Fruit fly (Drosophila melanogaster) whole organism, embryonic: ENCODE data around the gene CG34453.

Experiments
- Antp ChIP-seq: fragments of 200-800 bp; sonication (Bioruptor generic); optimal IDR thresholded peaks from 3 replicates; lab custom pipeline; 2016; ENCODE audit warnings: missing biosample characterization, missing genetic modification characterization
- Atf-2 ChIP-seq: fragments of 200-800 bp; sonication (Bioruptor generic); optimal IDR thresholded peaks from 2 replicates; lab custom pipeline; 2016; ENCODE audit warnings: missing biosample characterization, missing genetic modification characterization
- Bdp1 ChIP-seq: fragments of 200-800 bp; sonication (Bioruptor generic); optimal IDR thresholded peaks from 3 replicates; lab custom pipeline; 2016; ENCODE audit warnings: missing biosample characterization, missing genetic modification characterization
- BtbVII ChIP-seq: fragments of 200-800 bp; sonication (Bioruptor generic); optimal IDR thresholded peaks from 3 replicates; lab custom pipeline; 2017; ENCODE audit warnings: missing biosample characterization, mild to moderate bottlenecking, missing genetic modification characterization
- CG1024 ChIP-seq: fragments of 200-800 bp; sonication (Bioruptor generic); IDR thresholded peaks from 2 replicates; pipeline ENCODE4 v1.3.6; 2022; ENCODE audit warnings: missing biosample characterization, missing genetic modification characterization
- CG10431 ChIP-seq: fragments of 200-800 bp; sonication (Bioruptor generic); optimal IDR thresholded peaks from 3 replicates; lab custom pipeline; 2018; ENCODE audit warnings: missing biosample characterization, mild to moderate bottlenecking, missing genetic modification characterization
- CG11560 ChIP-seq: fragments of 200-800 bp; sonication (Bioruptor generic); IDR thresholded peaks from 3 replicates; pipeline ENCODE4 v1.3.6; 2022; ENCODE audit warnings: missing biosample characterization, missing genetic modification characterization
- CG1233 ChIP-seq: fragments of 200-800 bp; sonication (Bioruptor generic); optimal IDR thresholded peaks from 4 replicates; lab custom pipeline; 2018; ENCODE audit warnings: missing biosample characterization, mild to moderate bottlenecking, missing genetic modification characterization
- CG12659 ChIP-seq: fragments of 200-800 bp; sonication (Bioruptor generic); optimal IDR thresholded peaks from 3 replicates; lab custom pipeline; 2017; ENCODE audit warnings: mild to moderate bottlenecking, missing biosample characterization, missing genetic modification reagents, missing genetic modification characterization
- CG13296 ChIP-seq: fragments of 200-800 bp; sonication (Bioruptor generic); optimal IDR thresholded peaks from 3 replicates; lab custom pipeline; 2018; ENCODE audit warnings: missing biosample characterization, mild to moderate bottlenecking, missing genetic modification characterization
- CG14860 ChIP-seq: fragments of 200-800 bp; sonication (Bioruptor generic); IDR thresholded peaks from 3 replicates; pipeline ENCODE4 v1.3.6; 2022; ENCODE audit warnings: missing biosample characterization, missing genetic modification characterization; ENCODE audit not compliant: partially characterized antibody
- CG15011 ChIP-seq: fragments of 200-800 bp; sonication (Bioruptor generic); optimal IDR thresholded peaks from 3 replicates; lab custom pipeline; 2018; ENCODE audit warnings: missing biosample characterization, mild to moderate bottlenecking, missing genetic modification characterization
- CG15073 ChIP-seq: fragments of 200-800 bp; sonication (Bioruptor generic); optimal IDR thresholded peaks from 2 replicates; lab custom pipeline; 2016; ENCODE audit warnings: missing biosample characterization, missing genetic modification characterization
- CG15601 ChIP-seq: fragments of 200-800 bp; sonication (Bioruptor generic); optimal IDR thresholded peaks from 3 replicates; lab custom pipeline; 2019; ENCODE audit warnings: missing biosample characterization, mild to moderate bottlenecking, missing genetic modification characterization, moderate library complexity
- CG17568 ChIP-seq: fragments of 200-800 bp; sonication (Bioruptor generic); optimal IDR thresholded peaks from 2 replicates; lab custom pipeline; 2018; ENCODE audit warnings: missing biosample characterization, mild to moderate bottlenecking, missing genetic modification characterization, moderate library complexity
- CG30431 ChIP-seq: fragments of 200-800 bp; sonication (Bioruptor generic); optimal IDR thresholded peaks from 2 replicates; lab custom pipeline; 2017; ENCODE audit warnings: missing biosample characterization, missing genetic modification characterization
- CG31224 ChIP-seq: fragments of 200-800 bp; sonication (Bioruptor generic); IDR thresholded peaks from 2 replicates; pipeline ENCODE4 v1.3.6; 2022; ENCODE audit warnings: missing biosample characterization, missing genetic modification characterization
- CG4328 ChIP-seq: fragments of 200-800 bp; sonication (Bioruptor generic); optimal IDR thresholded peaks from 3 replicates; lab custom pipeline; 2017; ENCODE audit warnings: missing biosample characterization, missing genetic modification reagents, missing genetic modification characterization
- CG4820 ChIP-seq: fragments of 200-800 bp; sonication (Bioruptor generic); optimal IDR thresholded peaks from 3 replicates; lab custom pipeline; 2016; ENCODE audit warnings: missing biosample characterization, missing genetic modification characterization
- CG5180 ChIP-seq: fragments of 200-800 bp; sonication (Bioruptor generic); optimal IDR thresholded peaks from 3 replicates; lab custom pipeline; 2017; ENCODE audit warnings: missing biosample characterization, missing genetic modification characterization, mild to moderate bottlenecking, moderate library complexity, missing genetic modification reagents
- CG6854 ChIP-seq: fragments of 200-800 bp; sonication (Bioruptor generic); optimal IDR thresholded peaks from 3 replicates; lab custom pipeline; 2017; ENCODE audit warnings: missing biosample characterization, mild to moderate bottlenecking, missing genetic modification characterization
- CG7745 ChIP-seq: fragments of 200-800 bp; sonication (Bioruptor generic); optimal IDR thresholded peaks from 2 replicates; lab custom pipeline; 2018; ENCODE audit warnings: missing biosample characterization, mild to moderate bottlenecking, missing genetic modification characterization, moderate library complexity
- Fer3 ChIP-seq: fragments of 200-800 bp; sonication (Bioruptor generic); optimal IDR thresholded peaks from 2 replicates; lab custom pipeline; 2018; ENCODE audit warnings: missing biosample characterization, mild to moderate bottlenecking, missing genetic modification characterization, moderate library complexity
- GATAe ChIP-seq: fragments of 200-800 bp; sonication (Bioruptor generic); conservative IDR thresholded peaks from 2 replicates; pipeline ENCODE4 v1.3.6; 2022; ENCODE audit warnings: missing biosample characterization, missing genetic modification characterization
- Kr ChIP-seq: fragments of 200-800 bp; sonication (Bioruptor generic); optimal IDR thresholded peaks from 2 replicates; lab custom pipeline; 2017; ENCODE audit warnings: missing biosample characterization, mild to moderate bottlenecking, missing genetic modification characterization
- Opbp ChIP-seq: fragments of 200-800 bp; sonication (Bioruptor generic); IDR thresholded peaks from 3 replicates; pipeline ENCODE4 v1.3.6; 2022; ENCODE audit warnings: missing biosample characterization, missing genetic modification characterization; ENCODE audit not compliant: partially characterized antibody
- Pdp1 ChIP-seq, 2 experiments: fragments of 200-800 bp; sonication (Bioruptor generic); optimal IDR thresholded peaks; 3 replicates each; lab custom pipeline; 2016; ENCODE audit warnings: missing biosample characterization in 2 of 2, missing genetic modification characterization in 2 of 2, mild to moderate bottlenecking in 1 of 2, moderate library complexity in 1 of 2
- Ssrp ChIP-seq: fragments of 200-800 bp; sonication (Bioruptor generic); optimal IDR thresholded peaks from 2 replicates; lab custom pipeline; 2018; ENCODE audit warnings: missing biosample characterization, mild to moderate bottlenecking, missing genetic modification characterization, moderate library complexity
- abd-A ChIP-seq: fragments of 200-800 bp; sonication (Bioruptor generic); optimal IDR thresholded peaks from 3 replicates; lab custom pipeline; 2019; ENCODE audit warnings: missing biosample characterization, mild to moderate bottlenecking, missing genetic modification characterization, moderate library complexity
- ash1 ChIP-seq: fragments of 200-800 bp; sonication (Bioruptor generic); optimal IDR thresholded peaks from 2 replicates; lab custom pipeline; 2018; ENCODE audit warnings: missing biosample characterization, mild to moderate bottlenecking, missing genetic modification characterization
- bowl ChIP-seq: fragments of 200-800 bp; sonication (Bioruptor generic); IDR thresholded peaks from 2 replicates; pipeline ENCODE4 v1.3.6; 2022; ENCODE audit warnings: missing biosample characterization, missing genetic modification characterization
- chif ChIP-seq, 2 experiments: fragments of 200-800 bp; sonication (Bioruptor generic); optimal IDR thresholded peaks; 3 replicates each; lab custom pipeline; 2016; ENCODE audit warnings: missing biosample characterization in 2 of 2, missing genetic modification characterization in 2 of 2
- exex ChIP-seq: fragments of 200-800 bp; sonication (Bioruptor generic); optimal IDR thresholded peaks from 4 replicates; lab custom pipeline; 2018; ENCODE audit warnings: missing biosample characterization, mild to moderate bottlenecking, missing genetic modification characterization, moderate library complexity
- fd102C ChIP-seq: fragments of 200-800 bp; sonication (Bioruptor generic); optimal IDR thresholded peaks from 2 replicates; lab custom pipeline; 2018; ENCODE audit warnings: missing biosample characterization, mild to moderate bottlenecking, missing genetic modification characterization, moderate library complexity
- gce ChIP-seq: fragments of 200-800 bp; sonication (Bioruptor generic); IDR thresholded peaks from 3 replicates; pipeline ENCODE4 v1.3.6; 2022; ENCODE audit warnings: missing biosample characterization, missing genetic modification characterization
- grau ChIP-seq: fragments of 200-800 bp; optimal IDR thresholded peaks from 3 replicates; lab custom pipeline; 2019; ENCODE audit warnings: missing biosample characterization, mild to moderate bottlenecking, missing genetic modification characterization, moderate library complexity
- gsb-n ChIP-seq: fragments of 200-800 bp; sonication (Bioruptor generic); optimal IDR thresholded peaks from 3 replicates; lab custom pipeline; 2018; ENCODE audit warnings: missing biosample characterization, mild to moderate bottlenecking, missing genetic modification characterization
- inv ChIP-seq: fragments of 200-800 bp; sonication (Bioruptor generic); IDR thresholded peaks from 2 replicates; pipeline ENCODE4 v1.3.6; 2022; ENCODE audit warnings: missing biosample characterization, missing genetic modification characterization; ENCODE audit not compliant: partially characterized antibody
- lov ChIP-seq, 2 experiments: fragments of 200-800 bp in 1 of 2; fragments of >200 bp in 1 of 2; sonication (Bioruptor generic) in 1 of 2; IDR thresholded peaks in 1 of 2; optimal IDR thresholded peaks in 1 of 2; 2 replicates in 1 of 2; 3 replicates in 1 of 2; pipeline versions ENCODE4 v1.3.6 to Lab custom; 2017 to 2022; ENCODE audit warnings: missing biosample characterization in 1 of 2, missing genetic modification characterization in 1 of 2
- mirr ChIP-seq: fragments of 200-800 bp; sonication (Bioruptor generic); optimal IDR thresholded peaks from 3 replicates; lab custom pipeline; 2018; ENCODE audit warnings: missing biosample characterization, mild to moderate bottlenecking, missing genetic modification characterization
- odd ChIP-seq: fragments of 200-800 bp; sonication (Bioruptor generic); optimal IDR thresholded peaks from 2 replicates; lab custom pipeline; 2017; ENCODE audit warnings: missing biosample characterization, mild to moderate bottlenecking, missing genetic modification characterization
- org-1 ChIP-seq: fragments of 200-800 bp; sonication (Bioruptor generic); optimal IDR thresholded peaks from 2 replicates; lab custom pipeline; 2017; ENCODE audit warnings: missing biosample characterization, missing genetic modification characterization
- pita ChIP-seq: fragments of 200-800 bp; sonication (Bioruptor generic); optimal IDR thresholded peaks from 2 replicates; lab custom pipeline; 2017; ENCODE audit warnings: missing biosample characterization, mild to moderate bottlenecking, missing genetic modification characterization
- pros ChIP-seq: fragments of 200-800 bp; sonication (Bioruptor generic); optimal IDR thresholded peaks from 3 replicates; lab custom pipeline; 2019; ENCODE audit warnings: missing biosample characterization, mild to moderate bottlenecking, missing genetic modification characterization, moderate library complexity
- rib ChIP-seq: fragments of 200-800 bp; sonication (Bioruptor generic); IDR thresholded peaks from 2 replicates; pipeline ENCODE4 v1.3.6; 2022; ENCODE audit warnings: missing biosample characterization, missing genetic modification characterization
- stwl ChIP-seq: fragments of 200-800 bp; sonication (Bioruptor generic); optimal IDR thresholded peaks from 3 replicates; lab custom pipeline; 2018; ENCODE audit warnings: missing biosample characterization, mild to moderate bottlenecking, missing genetic modification characterization, moderate library complexity
- ttk ChIP-seq: fragments of 200-800 bp; sonication (Bioruptor generic); IDR thresholded peaks from 2 replicates; pipeline ENCODE4 v2.1.2; 2022; ENCODE audit warnings: missing biosample characterization, missing genetic modification characterization
- twi ChIP-seq: fragments of 200-800 bp; optimal IDR thresholded peaks from 2 replicates; lab custom pipeline; 2019; ENCODE audit warnings: missing biosample characterization, mild to moderate bottlenecking, missing genetic modification characterization, moderate library complexity

The CG34453 gene

dm6 chr3L:247482-248225, 14.5 kb upstream of the CG34453 start, which contains the start of gene mthl14 (continued):
- TF ChIP-seq Atf-2 (GFP tag; lab: Kevin White, UChicago) (no peak), Ssrp (tag; lab: Kevin White, UChicago) (no peak), stwl (tag; lab: Kevin White, UChicago) (peak; percentile 23), CG31224 (GFP tag; lab: Robert Waterston, UW) (no peak), ttk (GFP tag; lab: Robert Waterston, UW) (no peak), BtbVII (GFP tag; lab: Kevin White, UChicago) (peak; percentile 58), Bdp1 (GFP tag; lab: Kevin White, UChicago) (no peak), CG14860 (no peak), gce (GFP tag; lab: Robert Waterston, UW) (no peak), odd (GFP tag; lab: Kevin White, UChicago) (peak; percentile 25), CG4820 (GFP tag; lab: Kevin White, UChicago) (no peak), pros (GFP tag; lab: Kevin White, UChicago) (peak; percentile 31), rib (GFP tag; lab: Robert Waterston, UW) (no peak), grau (tag; lab: Kevin White, UChicago) (no peak), pita (no peak), CG15073 (no peak), twi (tag; lab: Kevin White, UChicago) (no peak), inv (GFP tag; lab: Robert Waterston, UW) (no peak), CG1024 (no peak), bowl (no peak), CG7745 (tag; lab: Kevin White, UChicago) (no peak), CG13296 (GFP tag; lab: Kevin White, UChicago) (peak; percentile 14), GATAe (GFP tag; lab: Robert Waterston, UW) (peak; percentile 63; the same call in 1 of the 2 replicates), Opbp (no peak), CG10431 (GFP tag; lab: Kevin White, UChicago) (peak; percentile 1), CG15601 (tag; lab: Kevin White, UChicago) (peak; percentile 50), CG12659 (GFP tag; lab: Kevin White, UChicago) (no peak), ash1 (GFP tag; lab: Kevin White, UChicago) (no peak), org-1 (GFP tag; lab: Kevin White, UChicago) (no peak), CG15011 (GFP tag; lab: Kevin White, UChicago) (no peak), Pdp1 (GFP tag; optimal IDR thresholded peaks at IDR 0.05; lab: Kevin White, UChicago) (peak in 1 of 2 experiments; percentile 16), fd102C (GFP tag; lab: Kevin White, UChicago) (no peak), Kr (no peak), Antp (GFP tag; lab: Kevin White, UChicago) (no peak), exex (tag; lab: Kevin White, UChicago) (peak; percentile 92), CG5180 (GFP tag; lab: Kevin White, UChicago) (no peak), lov (optimal IDR thresholded peaks at IDR 0.05; lab: Kevin White, UChicago) (no peak), lov (GFP tag; IDR thresholded peaks at IDR 0.05; lab: Robert Waterston, UW) (no peak), mirr (peak; percentile 84), gsb-n (tag; lab: Kevin White, UChicago) (no peak), chif (GFP tag; optimal IDR thresholded peaks at IDR 0.05; lab: Kevin White, UChicago) (no peak), CG30431 (GFP tag; lab: Kevin White, UChicago) (no peak), CG4328 (GFP tag; lab: Kevin White, UChicago) (peak; percentile 16), CG11560 (tag; lab: Robert Waterston, UW) (no peak), Fer3 (tag; lab: Kevin White, UChicago) (no peak), CG17568 (peak; percentile 39), CG6854 (GFP tag; lab: Kevin White, UChicago) (no peak), CG1233 (peak; percentile 35), abd-A (tag; lab: Kevin White, UChicago) (no peak)
